Worm (Caenorhabditis elegans): ENCODE data around the gene slc-17.7.

DNA sequence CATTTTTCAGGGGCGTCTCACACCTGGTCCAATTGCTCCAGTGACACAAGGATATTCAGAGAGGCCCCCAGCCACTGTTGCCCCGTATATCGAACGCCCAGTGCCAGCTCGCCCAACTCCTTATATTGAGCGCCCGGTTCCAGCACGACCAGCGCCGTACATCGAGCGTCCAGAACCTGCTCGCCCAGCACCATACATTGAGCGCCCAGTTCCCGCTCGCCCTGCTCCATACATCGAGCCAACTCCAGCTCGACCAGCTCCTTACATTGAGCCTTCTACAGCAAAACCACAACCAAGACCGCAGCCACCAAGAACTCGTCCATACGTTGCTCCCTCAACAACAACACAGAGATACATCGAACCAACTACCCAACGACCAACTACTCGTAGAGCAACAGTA, 43.5 kb downstream of the slc-17.7 start:
- TF ChIP-seq tbx-2 (tag; optimal IDR thresholded peaks at IDR 0.05): no peak
- TF ChIP-seq tbx-7 (tag; optimal IDR thresholded peaks at IDR 0.05): no peak
- TF ChIP-seq dve-1 (tag; optimal IDR thresholded peaks at IDR 0.05): no peak
- no peak for TF ChIP-seq fkh-6 (tag; optimal IDR thresholded peaks at IDR 0.05)
- TF ChIP-seq ref-2 (tag; optimal IDR thresholded peaks at IDR 0.05): no peak
- TF ChIP-seq fkh-10 (GFP tag; optimal IDR thresholded peaks at IDR 0.05): no peak
- TF ChIP-seq ahr-1 (tag; optimal IDR thresholded peaks at IDR 0.05): no peak
- no peak for TF ChIP-seq ceh-48 (tag; optimal IDR thresholded peaks at IDR 0.05)
- no peak for TF ChIP-seq ceh-22 (tag; optimal IDR thresholded peaks at IDR 0.05)
- no peak for TF ChIP-seq ttx-3 (tag; optimal IDR thresholded peaks at IDR 0.05)
- TF ChIP-seq hlh-13 (GFP tag; optimal IDR thresholded peaks at IDR 0.05): no peak
- TF ChIP-seq pqm-1 (tag; optimal IDR thresholded peaks at IDR 0.05): no peak
- TF ChIP-seq sox-2 (GFP tag; IDR thresholded peaks at IDR 0.05): no peak

All from whole organism, late embryonic.